Worm (Caenorhabditis elegans) whole organism, L2 larva: ENCODE measurements around the gene rbm-39.

ENCODE experiments used
- ama-1 ChIP-seq: fragments of 150-350 bp; optimal IDR thresholded peaks from 2 replicates; lab custom pipeline; 2018; ENCODE audit warnings: inconsistent platforms
- elt-3 ChIP-seq: sonication (generic microtip); optimal IDR thresholded peaks from 2 replicates; lab custom pipeline; 2017; ENCODE audit warnings: missing biosample characterization, missing genetic modification characterization
- ztf-11 ChIP-seq: sonication (generic microtip); optimal IDR thresholded peaks from 2 replicates; lab custom pipeline; 2017; ENCODE audit warnings: missing biosample characterization, missing genetic modification characterization

ce11 chrIV:1053989-1054388, 41.6 kb downstream of the rbm-39 start:
- TF ChIP-seq ztf-11 (tag; lab: Kevin White, UChicago) (no peak), elt-3 (tag; lab: Kevin White, UChicago) (no peak), ama-1 (lab: Kevin White, UChicago) (no peak)
